Fruit fly (Drosophila melanogaster): Measurements from ENCODE around the gene Naglu.

Naglu gene

DNA sequence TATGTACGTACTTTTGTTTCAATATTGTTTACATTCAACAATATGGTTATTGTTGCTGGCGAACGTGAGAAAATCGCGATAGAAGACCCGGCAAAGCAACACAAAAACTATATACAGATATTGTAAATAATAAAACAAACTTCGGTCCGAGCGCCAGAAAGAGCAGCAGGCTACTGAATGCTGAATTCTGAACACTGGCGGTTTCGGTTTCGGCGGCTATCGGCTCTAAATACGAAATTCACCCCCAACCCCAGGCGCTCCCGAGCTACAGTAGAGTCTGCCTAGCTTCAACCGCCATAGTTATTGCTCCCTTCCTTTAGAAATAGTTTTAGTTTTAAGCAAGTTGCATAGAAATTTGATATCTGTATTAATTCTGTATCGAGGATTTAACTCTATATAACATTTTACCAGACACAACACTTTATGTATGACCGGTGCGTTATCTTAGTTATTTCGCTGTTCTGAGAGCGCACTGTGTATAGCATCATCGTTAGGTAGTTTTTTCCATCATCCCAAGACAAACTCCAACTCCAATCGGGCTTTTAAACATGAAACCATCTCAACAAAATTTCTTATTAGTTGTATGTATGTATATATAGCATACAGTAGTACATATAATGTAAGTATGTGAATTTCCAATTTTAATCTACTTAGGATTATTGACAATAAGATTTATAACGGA lies 49.3 kb downstream of the Naglu start, which contains the start of gene CG7627 (continued):
- peak; percentile 89 for TF ChIP-seq CG2120 (GFP tag; optimal IDR thresholded peaks at IDR 0.05)
- TF ChIP-seq CG17612 (GFP tag; IDR thresholded peaks at IDR 0.05), result no peak
- TF ChIP-seq lilli (GFP tag; optimal IDR thresholded peaks at IDR 0.05), result peak; percentile 89
- TF ChIP-seq CG4404 (GFP tag; IDR thresholded peaks at IDR 0.05), result peak; percentile 78
- TF ChIP-seq NFAT (GFP tag; IDR thresholded peaks at IDR 0.05), result peak; percentile 82
- TF ChIP-seq CG18599 (GFP tag; optimal IDR thresholded peaks at IDR 0.05), result peak; percentile 94
- peak; percentile 71 for TF ChIP-seq CG11504 (tag; optimal IDR thresholded peaks at IDR 0.05)
- 0 out of 2 replicates have a peak, but pooled peaks have one; percentile 51 for TF ChIP-seq ap (GFP tag; IDR thresholded peaks at IDR 0.05)
- TF ChIP-seq CG6765 (GFP tag; optimal IDR thresholded peaks at IDR 0.05), result peak; percentile 67
- TF ChIP-seq CG11723 (GFP tag; optimal IDR thresholded peaks at IDR 0.05), result peak; percentile 50
- TF ChIP-seq CG3065 (GFP tag; optimal IDR thresholded peaks at IDR 0.05), result no peak
- TF ChIP-seq CG14710 (tag; optimal IDR thresholded peaks at IDR 0.05), result peak; percentile 51
- peak; percentile 88 for TF ChIP-seq CG11247 (GFP tag; IDR thresholded peaks at IDR 0.05)
- peak; percentile 70 for TF ChIP-seq B-H2 (GFP tag; optimal IDR thresholded peaks at IDR 0.05)
- TF ChIP-seq CG6813 (GFP tag; optimal IDR thresholded peaks at IDR 0.05), result peak; percentile 78
- peak; percentile 45 for TF ChIP-seq CG13624 (GFP tag; optimal IDR thresholded peaks at IDR 0.05)
- no peak for TF ChIP-seq corto (GFP tag; optimal IDR thresholded peaks at IDR 0.05)
- TF ChIP-seq sens (GFP tag), result peak; percentile 96
- peak; percentile 76 for TF ChIP-seq CG12104 (GFP tag; optimal IDR thresholded peaks at IDR 0.05)
- TF ChIP-seq stc (GFP tag; IDR thresholded peaks at IDR 0.05), result peak; percentile 60; the same call in 1 of the 2 replicates
- peak in 1 of 2 experiments; percentile 7 for TF ChIP-seq crp (GFP tag; optimal IDR thresholded peaks at IDR 0.05)
- no peak for TF ChIP-seq zen2 (GFP tag; IDR thresholded peaks at IDR 0.05; ENCODE audit: partially characterized antibody)
- peak; percentile 9 for TF ChIP-seq p53 (GFP tag; optimal IDR thresholded peaks at IDR 0.05)
- no peak for TF ChIP-seq oc (tag; optimal IDR thresholded peaks at IDR 0.05)
- peak; percentile 61 for TF ChIP-seq Dad (GFP tag; optimal IDR thresholded peaks at IDR 0.05)
- TF ChIP-seq CG6254 (GFP tag; optimal IDR thresholded peaks at IDR 0.05), result peak; percentile 12
- TF ChIP-seq knrl (GFP tag; IDR thresholded peaks at IDR 0.05; ENCODE audit: partially characterized antibody), result no peak
- peak; percentile 67; the same call in 2 of the 3 replicates for TF ChIP-seq ci (GFP tag; IDR thresholded peaks at IDR 0.05)
- no peak for TF ChIP-seq CG11398 (GFP tag; optimal IDR thresholded peaks at IDR 0.05)
- TF ChIP-seq hbn (GFP tag; IDR thresholded peaks at IDR 0.05; ENCODE audit: partially characterized antibody), result no peak
- TF ChIP-seq CG2678 (tag; optimal IDR thresholded peaks at IDR 0.05), result peak; percentile 88
- TF ChIP-seq hkb (optimal IDR thresholded peaks at IDR 0.05), result no peak
- peak; percentile 84 for TF ChIP-seq hkb (GFP tag; IDR thresholded peaks at IDR 0.05)
- TF ChIP-seq Stat92E (GFP tag; optimal IDR thresholded peaks at IDR 0.05), result no peak
- no peak for TF ChIP-seq CG2199 (GFP tag; IDR thresholded peaks at IDR 0.05)
- TF ChIP-seq Sin3A (optimal IDR thresholded peaks at IDR 0.05), result no peak
- peak; percentile 88 for TF ChIP-seq CG32532 (GFP tag; IDR thresholded peaks at IDR 0.05)
- TF ChIP-seq CG3281 (GFP tag; optimal IDR thresholded peaks at IDR 0.05), result peak; percentile 81
- TF ChIP-seq Antp (GFP tag; optimal IDR thresholded peaks at IDR 0.05), result peak; percentile 70
- TF ChIP-seq Atf6 (GFP tag; IDR thresholded peaks at IDR 0.05), result peak; percentile 85
- peak; percentile 41 for TF ChIP-seq tup (GFP tag; optimal IDR thresholded peaks at IDR 0.05)
- TF ChIP-seq Gsc (GFP tag; IDR thresholded peaks at IDR 0.05), result no peak
- no peak for TF ChIP-seq bigmax (GFP tag; optimal IDR thresholded peaks at IDR 0.05)
- peak; percentile 82 for TF ChIP-seq CG9727 (GFP tag; optimal IDR thresholded peaks at IDR 0.05)
- TF ChIP-seq NC2β (GFP tag; optimal IDR thresholded peaks at IDR 0.05), result peak; percentile 49
- no peak for TF ChIP-seq yki (optimal IDR thresholded peaks at IDR 0.05)
- peak; percentile 60 for TF ChIP-seq CG13775 (GFP tag; optimal IDR thresholded peaks at IDR 0.05)
- TF ChIP-seq fd64A (GFP tag; optimal IDR thresholded peaks at IDR 0.05), result no peak
- peak; percentile 43 for TF ChIP-seq CG33557 (GFP tag; optimal IDR thresholded peaks at IDR 0.05)
- TF ChIP-seq CG2129 (GFP tag; IDR thresholded peaks at IDR 0.05; ENCODE audit: partially characterized antibody), result no peak

Data from whole organism, embryonic.